Fruit fly (Drosophila melanogaster) whole organism, adult: Measurements from ENCODE around the gene CG13315.
A peak's percentile ranks its signal among the peaks of the same experiment; 100 is the strongest.

Experiments
- CG11617 ChIP-seq: fragments of 200-800 bp; sonication (Bioruptor generic); optimal IDR thresholded peaks from 2 replicates; lab custom pipeline; 2017; ENCODE audit warnings: mild to moderate bottlenecking, missing biosample characterization, missing genetic modification reagents, missing genetic modification characterization
- CG12768 ChIP-seq: fragments of 200-800 bp; sonication (Bioruptor generic); optimal IDR thresholded peaks from 2 replicates; lab custom pipeline; 2017; ENCODE audit warnings: missing biosample characterization, missing genetic modification characterization, mild to moderate bottlenecking, moderate library complexity, missing genetic modification reagents
- CG14711 ChIP-seq: fragments of 200-800 bp; sonication (Bioruptor generic); optimal IDR thresholded peaks from 2 replicates; lab custom pipeline; 2018; ENCODE audit warnings: missing biosample characterization, mild to moderate bottlenecking, missing genetic modification characterization, moderate library complexity
- CG1620 ChIP-seq: fragments of 200-800 bp; sonication (Bioruptor generic); optimal IDR thresholded peaks from 2 replicates; lab custom pipeline; 2016; ENCODE audit warnings: missing biosample characterization, missing genetic modification characterization
- CG33017 ChIP-seq: fragments of 200-800 bp; sonication (Bioruptor generic); optimal IDR thresholded peaks from 2 replicates; lab custom pipeline; 2018; ENCODE audit warnings: missing biosample characterization, mild to moderate bottlenecking, missing genetic modification characterization, moderate library complexity
- CG5204 ChIP-seq: fragments of 200-800 bp; sonication (Bioruptor generic); optimal IDR thresholded peaks from 2 replicates; lab custom pipeline; 2016; ENCODE audit warnings: missing biosample characterization, missing genetic modification characterization
- CG7045 ChIP-seq: fragments of 200-800 bp; sonication (Bioruptor generic); optimal IDR thresholded peaks from 2 replicates; lab custom pipeline; 2017; ENCODE audit warnings: missing biosample characterization, mild to moderate bottlenecking, missing genetic modification characterization
- CG7101 ChIP-seq: fragments of 200-800 bp; sonication (Bioruptor generic); optimal IDR thresholded peaks from 2 replicates; lab custom pipeline; 2018; ENCODE audit warnings: missing biosample characterization, mild to moderate bottlenecking, missing genetic modification characterization, moderate library complexity
- Clk ChIP-seq: fragments of 200-800 bp; sonication (Bioruptor generic); optimal IDR thresholded peaks from 2 replicates; lab custom pipeline; 2017; ENCODE audit warnings: missing biosample characterization, missing genetic modification characterization
- Crg-1 ChIP-seq: fragments of 200-800 bp; sonication (Bioruptor generic); optimal IDR thresholded peaks from 2 replicates; lab custom pipeline; 2016; ENCODE audit warnings: missing biosample characterization, missing genetic modification characterization
- Hr96 ChIP-seq: fragments of 200-800 bp; sonication (Bioruptor generic); optimal IDR thresholded peaks from 2 replicates; lab custom pipeline; 2016; ENCODE audit warnings: missing biosample characterization, missing genetic modification characterization
- Mnt ChIP-seq: fragments of 200-800 bp; sonication (Bioruptor generic); optimal IDR thresholded peaks from 2 replicates; lab custom pipeline; 2016; ENCODE audit warnings: missing biosample characterization, mild to moderate bottlenecking, missing genetic modification characterization
- bab1 ChIP-seq: fragments of 200-800 bp; sonication (Bioruptor generic); optimal IDR thresholded peaks from 3 replicates; lab custom pipeline; 2019; ENCODE audit warnings: missing biosample characterization, mild to moderate bottlenecking, missing genetic modification characterization, moderate library complexity
- cic ChIP-seq: fragments of 200-800 bp; sonication (Bioruptor generic); optimal IDR thresholded peaks from 2 replicates; lab custom pipeline; 2017; ENCODE audit warnings: missing biosample characterization, mild to moderate bottlenecking, missing genetic modification characterization, moderate library complexity
- cnc ChIP-seq, 2 experiments: fragments of >200 bp; optimal IDR thresholded peaks; 2 replicates each; lab custom pipeline; 2017
- kay ChIP-seq: fragments of 200-800 bp; sonication (Bioruptor generic); peaks from one replicate; lab custom pipeline; 2016; ENCODE audit warnings: missing biosample characterization, missing genetic modification characterization, borderline replicate concordance
- ovo ChIP-seq: fragments of 200-800 bp; sonication (Bioruptor generic); optimal IDR thresholded peaks from 2 replicates; lab custom pipeline; 2016; ENCODE audit warnings: missing biosample characterization, missing genetic modification characterization
- pad ChIP-seq: fragments of 200-800 bp; sonication (Bioruptor generic); optimal IDR thresholded peaks from 3 replicates; lab custom pipeline; 2017; ENCODE audit warnings: missing biosample characterization, missing genetic modification characterization, mild to moderate bottlenecking, moderate library complexity, missing genetic modification reagents
- tj ChIP-seq: fragments of 200-800 bp; sonication (Bioruptor generic); optimal IDR thresholded peaks from 3 replicates; lab custom pipeline; 2017; ENCODE audit warnings: missing biosample characterization, mild to moderate bottlenecking, missing genetic modification characterization, moderate library complexity
- toe ChIP-seq: fragments of 200-800 bp; sonication (Bioruptor generic); optimal IDR thresholded peaks from 2 replicates; lab custom pipeline; 2016; ENCODE audit warnings: missing biosample characterization, missing genetic modification characterization

CG13315 gene

dm6 chr3L:9096648-9097047 is at the start of gene CG13315:
Gene CG13315, plus strand, starts transcription at chr3L:9096877.
- TF ChIP-seq Hr96: peak; percentile 20
- TF ChIP-seq Crg-1: no peak
- peak; percentile 81 for TF ChIP-seq kay
- TF ChIP-seq cic (GFP tag; lab: Kevin White, UChicago): peak; percentile 59
- no peak for TF ChIP-seq Clk (GFP tag; lab: Kevin White, UChicago)
- TF ChIP-seq Mnt (GFP tag; lab: Kevin White, UChicago): peak; percentile 55
- no peak for TF ChIP-seq toe (GFP tag; lab: Kevin White, UChicago)
- peak; percentile 60 for TF ChIP-seq CG12768 (GFP tag; lab: Kevin White, UChicago)

dm6 chr3L:9047062-9047461 is 49.6 kb upstream of the CG13315 start, which contains the start of gene Argk2:
Gene Argk2, plus strand, starts transcription at chr3L:9047439.
- TF ChIP-seq pad (no peak), tj (GFP tag; lab: Kevin White, UChicago) (no peak), bab1 (GFP tag; lab: Kevin White, UChicago) (no peak), CG1620 (no peak), ovo (GFP tag; lab: Kevin White, UChicago) (no peak), cnc (optimal IDR thresholded peaks at IDR 0.05; lab: Kevin White, UChicago) (no peak), CG5204 (GFP tag; lab: Kevin White, UChicago) (no peak), CG14711 (tag; lab: Kevin White, UChicago) (no peak), Clk (GFP tag; lab: Kevin White, UChicago) (no peak), CG12768 (GFP tag; lab: Kevin White, UChicago) (no peak), cic (GFP tag; lab: Kevin White, UChicago) (no peak), toe (GFP tag; lab: Kevin White, UChicago) (no peak), CG7101 (tag; lab: Kevin White, UChicago) (no peak), Mnt (GFP tag; lab: Kevin White, UChicago) (no peak)

dm6 chr3L:9050447-9051069 is 46.1 kb upstream of the CG13315 start:
- no peak for TF ChIP-seq CG7101 (tag; lab: Kevin White, UChicago)
- no peak for TF ChIP-seq CG1620
- TF ChIP-seq toe (GFP tag; lab: Kevin White, UChicago): no peak
- TF ChIP-seq kay: no peak
- no peak for TF ChIP-seq CG11617 (GFP tag; lab: Kevin White, UChicago)
- no peak for TF ChIP-seq CG5204 (GFP tag; lab: Kevin White, UChicago)
- TF ChIP-seq cic (GFP tag; lab: Kevin White, UChicago): no peak
- TF ChIP-seq Mnt (GFP tag; lab: Kevin White, UChicago): no peak
- TF ChIP-seq pad: no peak
- no peak for TF ChIP-seq cnc (optimal IDR thresholded peaks at IDR 0.05; lab: Kevin White, UChicago)
- TF ChIP-seq Hr96: no peak
- TF ChIP-seq CG12768 (GFP tag; lab: Kevin White, UChicago): no peak
- TF ChIP-seq CG14711 (tag; lab: Kevin White, UChicago): no peak

dm6 chr3L:9051830-9052259 is 44.8 kb upstream of the CG13315 start:
- no peak for TF ChIP-seq CG33017 (tag; lab: Kevin White, UChicago)
- no peak for TF ChIP-seq Crg-1
- TF ChIP-seq CG1620: no peak
- no peak for TF ChIP-seq Mnt (GFP tag; lab: Kevin White, UChicago)
- TF ChIP-seq kay: no peak
- TF ChIP-seq cnc (optimal IDR thresholded peaks at IDR 0.05; lab: Kevin White, UChicago): no peak
- TF ChIP-seq Clk (GFP tag; lab: Kevin White, UChicago): no peak
- TF ChIP-seq CG14711 (tag; lab: Kevin White, UChicago): no peak
- no peak for TF ChIP-seq CG12768 (GFP tag; lab: Kevin White, UChicago)
- TF ChIP-seq bab1 (GFP tag; lab: Kevin White, UChicago): no peak
- TF ChIP-seq CG7045 (GFP tag; lab: Kevin White, UChicago): no peak
- TF ChIP-seq CG11617 (GFP tag; lab: Kevin White, UChicago): no peak
- no peak for TF ChIP-seq cic (GFP tag; lab: Kevin White, UChicago)
- no peak for TF ChIP-seq toe (GFP tag; lab: Kevin White, UChicago)
- no peak for TF ChIP-seq pad
- TF ChIP-seq ovo (GFP tag; lab: Kevin White, UChicago): no peak
- no peak for TF ChIP-seq Hr96
- TF ChIP-seq CG7101 (tag; lab: Kevin White, UChicago): no peak

- peak; percentile 43 for TF ChIP-seq Hr96
- TF ChIP-seq Crg-1: no peak
- TF ChIP-seq kay: peak; percentile 67
- TF ChIP-seq cic (GFP tag; lab: Kevin White, UChicago): peak; percentile 65
Measured at dm6 chr3L:9052798-9053541, 43.7 kb upstream of the CG13315 start.

dm6 chr3L:9054239-9054638 is 42.4 kb upstream of the CG13315 start:
- TF ChIP-seq CG14711 (tag; lab: Kevin White, UChicago): no peak
- no peak for TF ChIP-seq CG7101 (tag; lab: Kevin White, UChicago)
- no peak for TF ChIP-seq Clk (GFP tag; lab: Kevin White, UChicago)
- no peak for TF ChIP-seq CG7045 (GFP tag; lab: Kevin White, UChicago)
- TF ChIP-seq toe (GFP tag; lab: Kevin White, UChicago): no peak
- no peak for TF ChIP-seq ovo (GFP tag; lab: Kevin White, UChicago)
- no peak for TF ChIP-seq Crg-1
- TF ChIP-seq cic (GFP tag; lab: Kevin White, UChicago): no peak
- TF ChIP-seq CG11617 (GFP tag; lab: Kevin White, UChicago): no peak
- no peak for TF ChIP-seq pad
- no peak for TF ChIP-seq bab1 (GFP tag; lab: Kevin White, UChicago)
- no peak for TF ChIP-seq CG1620
- no peak for TF ChIP-seq CG12768 (GFP tag; lab: Kevin White, UChicago)
